Fruit fly (Drosophila melanogaster): ENCODE results near the gene Cpsf6.

The Cpsf6 gene

dm6 chr3L:8340264-8341095 lies 25.2 kb upstream of the Cpsf6 start, which contains the start of the genes Prim1 and CG7083 (continued):
- peak; percentile 39 for TF ChIP-seq CG13123 (GFP tag; optimal IDR thresholded peaks at IDR 0.05)
- TF ChIP-seq CG3838 (GFP tag; optimal IDR thresholded peaks at IDR 0.05), result no peak
- peak; percentile 78 for TF ChIP-seq Sin3A (optimal IDR thresholded peaks at IDR 0.05)
- TF ChIP-seq unc-4 (GFP tag; IDR thresholded peaks at IDR 0.05; ENCODE audit: partially characterized antibody), result peak; percentile 33; the same call in 1 of the 2 replicates
- peak; percentile 19 for TF ChIP-seq CG9797 (GFP tag; optimal IDR thresholded peaks at IDR 0.05)
- TF ChIP-seq Side (GFP tag; optimal IDR thresholded peaks at IDR 0.05), result peak; percentile 25
- peak; percentile 62 for TF ChIP-seq pum (GFP tag; optimal IDR thresholded peaks at IDR 0.05)
- peak; percentile 57 to 90 for TF ChIP-seq Pdp1 (GFP tag; optimal IDR thresholded peaks at IDR 0.05)
- TF ChIP-seq CG12104 (GFP tag; optimal IDR thresholded peaks at IDR 0.05), result peak; percentile 3
- TF ChIP-seq CG7928 (GFP tag; optimal IDR thresholded peaks at IDR 0.05), result peak; percentile 10
- no peak for TF ChIP-seq lmd (GFP tag; IDR thresholded peaks at IDR 0.05)
- peak; percentile 29 for TF ChIP-seq CG18764 (GFP tag; optimal IDR thresholded peaks at IDR 0.05)
- peak; percentile 48 for TF ChIP-seq CG4854 (GFP tag; optimal IDR thresholded peaks at IDR 0.05)
- TF ChIP-seq CG7839 (tag; optimal IDR thresholded peaks at IDR 0.05), result peak; percentile 33
- TF ChIP-seq CG17361 (GFP tag; IDR thresholded peaks at IDR 0.05), result peak; percentile 60; the same call in 2 of the 3 replicates
- 0 out of 2 replicates have a peak, but pooled peaks have one; percentile 13 for TF ChIP-seq Drgx (GFP tag; IDR thresholded peaks at IDR 0.05)
- TF ChIP-seq Poxn (GFP tag; IDR thresholded peaks at IDR 0.05), result no peak
- peak; percentile 31 for TF ChIP-seq Dad (GFP tag; optimal IDR thresholded peaks at IDR 0.05)
- 0 out of 3 replicates have a peak, but pooled peaks have one; percentile 9 for TF ChIP-seq otp (GFP tag; IDR thresholded peaks at IDR 0.05)
- TF ChIP-seq CG9437 (GFP tag; optimal IDR thresholded peaks at IDR 0.05), result peak; percentile 46
- TF ChIP-seq CG12659 (GFP tag; optimal IDR thresholded peaks at IDR 0.05), result peak; percentile 47
- TF ChIP-seq CG2712 (tag; optimal IDR thresholded peaks at IDR 0.05), result peak; percentile 55
- TF ChIP-seq cwo (GFP tag; optimal IDR thresholded peaks at IDR 0.05), result peak; percentile 21
- TF ChIP-seq CG10267 (tag; optimal IDR thresholded peaks at IDR 0.05), result peak; percentile 94
- no peak for TF ChIP-seq hbn (GFP tag; IDR thresholded peaks at IDR 0.05; ENCODE audit: partially characterized antibody)
- peak; percentile 67 for TF ChIP-seq CG15514 (GFP tag; optimal IDR thresholded peaks at IDR 0.05)
- peak; percentile 55 for TF ChIP-seq slp2 (GFP tag; optimal IDR thresholded peaks at IDR 0.05)
- peak; percentile 47 for TF ChIP-seq shn (GFP tag; optimal IDR thresholded peaks at IDR 0.05)
- peak; percentile 55 for TF ChIP-seq nmo (GFP tag; optimal IDR thresholded peaks at IDR 0.05)
- peak; percentile 74 for TF ChIP-seq CG12391 (tag; optimal IDR thresholded peaks at IDR 0.05)
- peak; percentile 56 for TF ChIP-seq CG18011 (GFP tag; optimal IDR thresholded peaks at IDR 0.05)
- peak; percentile 57 for TF ChIP-seq CG7786 (GFP tag; optimal IDR thresholded peaks at IDR 0.05)
- TF ChIP-seq CG9876 (GFP tag; optimal IDR thresholded peaks at IDR 0.05), result peak; percentile 18
- TF ChIP-seq CG32532 (GFP tag; IDR thresholded peaks at IDR 0.05), result peak; percentile 58; the same call in 1 of the 2 replicates
- TF ChIP-seq Ssrp (tag; optimal IDR thresholded peaks at IDR 0.05), result peak; percentile 14
- TF ChIP-seq CG10654 (GFP tag; optimal IDR thresholded peaks at IDR 0.05), result peak; percentile 54
- TF ChIP-seq tx (GFP tag; optimal IDR thresholded peaks at IDR 0.05), result peak; percentile 66
- peak; percentile 63 for TF ChIP-seq unpg (GFP tag; optimal IDR thresholded peaks at IDR 0.05)
- peak; percentile 33 for TF ChIP-seq CG8944 (GFP tag; optimal IDR thresholded peaks at IDR 0.05)
- peak; percentile 55 for TF ChIP-seq Sox100B (GFP tag; optimal IDR thresholded peaks at IDR 0.05)
- peak; percentile 85 for TF ChIP-seq E2f1 (GFP tag; IDR thresholded peaks at IDR 0.05)
- peak; percentile 34 for TF ChIP-seq CG12744 (GFP tag; optimal IDR thresholded peaks at IDR 0.05)
- TF ChIP-seq CG18476 (GFP tag; optimal IDR thresholded peaks at IDR 0.05), result peak; percentile 27
- peak; percentile 43 for TF ChIP-seq Bdp1 (GFP tag; optimal IDR thresholded peaks at IDR 0.05)
- TF ChIP-seq Atf-2 (GFP tag; optimal IDR thresholded peaks at IDR 0.05), result peak; percentile 52
- peak; percentile 46 for TF ChIP-seq lbe (GFP tag; optimal IDR thresholded peaks at IDR 0.05)
- TF ChIP-seq CG7357 (GFP tag; IDR thresholded peaks at IDR 0.05), result no peak
- peak; percentile 0 for TF ChIP-seq ftz-f1 (GFP tag; optimal IDR thresholded peaks at IDR 0.05)
- peak; percentile 71 for TF ChIP-seq HLH54F (GFP tag; optimal IDR thresholded peaks at IDR 0.05)

Measured in whole organism, embryonic.